Worm (Caenorhabditis elegans): Measurements from ENCODE around the gene mdt-15.

Gene mdt-15

ce11 chrIII:5843662-5844061, 10.1 kb upstream of the mdt-15 start:
- no peak for TF ChIP-seq lin-13 (GFP tag; optimal IDR thresholded peaks at IDR 0.05)
- peak in 1 of 2 experiments; percentile 39 for TF ChIP-seq unc-62 (GFP tag; optimal IDR thresholded peaks at IDR 0.05 in 1 of 2)
- no peak for TF ChIP-seq unc-62 (tag; optimal IDR thresholded peaks at IDR 0.05)
- TF ChIP-seq cey-2 (tag; optimal IDR thresholded peaks at IDR 0.05; ENCODE audit: borderline replicate concordance, insufficient read depth): no peak
- TF ChIP-seq hmg-1.1 (GFP tag; IDR thresholded peaks at IDR 0.05): 0 out of 2 replicates have a peak, but pooled peaks have one; percentile 21
- no peak for TF ChIP-seq daf-19 (GFP tag; conservative IDR thresholded peaks at IDR 0.05)
- TF ChIP-seq mep-1 (tag; optimal IDR thresholded peaks at IDR 0.05): no peak
- TF ChIP-seq T26A8.4 (GFP tag; IDR thresholded peaks at IDR 0.05): no peak
- TF ChIP-seq Y105C5A.15 (GFP tag; IDR thresholded peaks at IDR 0.05): no peak
- no peak for TF ChIP-seq nhr-11 (tag; optimal IDR thresholded peaks at IDR 0.05)

- TF ChIP-seq nhr-25 (tag; optimal IDR thresholded peaks at IDR 0.05; ENCODE audit: borderline replicate concordance, insufficient read depth) (no peak), lin-15B (tag; optimal IDR thresholded peaks at IDR 0.05) (no peak), gei-8 (GFP tag; optimal IDR thresholded peaks at IDR 0.05) (no peak), hlh-11 (tag; optimal IDR thresholded peaks at IDR 0.05) (peak; percentile 20), mxl-3 (GFP tag; optimal IDR thresholded peaks at IDR 0.05) (no peak), dve-1 (tag; optimal IDR thresholded peaks at IDR 0.05; ENCODE audit: insufficient read depth) (peak; percentile 8), cey-2 (tag; optimal IDR thresholded peaks at IDR 0.05; ENCODE audit: borderline replicate concordance, insufficient read depth) (no peak), pqm-1 (tag; optimal IDR thresholded peaks at IDR 0.05) (no peak), spr-1 (tag; optimal IDR thresholded peaks at IDR 0.05) (no peak), mes-2 (tag; optimal IDR thresholded peaks at IDR 0.05; ENCODE audit: poor library complexity, severe bottlenecking) (peak; percentile 13), fkh-10 (GFP tag; optimal IDR thresholded peaks at IDR 0.05) (peak; percentile 29), egl-43 (GFP tag; IDR thresholded peaks at IDR 0.05) (0 out of 2 replicates have a peak, but pooled peaks have one; percentile 29), nhr-42 (GFP tag; IDR thresholded peaks at IDR 0.05) (no peak), ztf-7 (tag; optimal IDR thresholded peaks at IDR 0.05) (no peak), dmd-8 (GFP tag; IDR thresholded peaks at IDR 0.05) (no peak), lsy-2 (tag; optimal IDR thresholded peaks at IDR 0.05) (peak in 1 of 2 experiments; percentile 26), ctbp-1 (GFP tag; IDR thresholded peaks at IDR 0.05) (peak; percentile 38; the same call in 1 of the 2 replicates), snpc-4 (tag; optimal IDR thresholded peaks at IDR 0.05) (no peak), daf-19 (GFP tag; conservative IDR thresholded peaks at IDR 0.05) (no peak), pha-4 (GFP tag; IDR thresholded peaks at IDR 0.05) (no peak), pha-4 (tag; optimal IDR thresholded peaks at IDR 0.05) (peak; percentile 16), skn-1 (tag; optimal IDR thresholded peaks at IDR 0.05) (no peak), nhr-11 (tag; optimal IDR thresholded peaks at IDR 0.05) (no peak), zip-11 (GFP tag; IDR thresholded peaks at IDR 0.05) (no peak), R02D3.7 (tag; optimal IDR thresholded peaks at IDR 0.05) (no peak), mep-1 (tag; optimal IDR thresholded peaks at IDR 0.05) (peak; percentile 23), rbr-2 (tag; optimal IDR thresholded peaks at IDR 0.05) (peak; percentile 20), ceh-28 (tag; optimal IDR thresholded peaks at IDR 0.05) (no peak), madf-9 (GFP tag; conservative IDR thresholded peaks at IDR 0.05) (no peak), Y75B8A.6 (GFP tag; IDR thresholded peaks at IDR 0.05) (no peak), jun-1 (tag; optimal IDR thresholded peaks at IDR 0.05) (no peak)
Measured at ce11 chrIII:5842920-5843319, 9.4 kb upstream of the mdt-15 start.

ce11 chrIII:5841676-5842075, 8.1 kb upstream of the mdt-15 start:
- no peak for TF ChIP-seq fkh-10 (GFP tag; optimal IDR thresholded peaks at IDR 0.05)
- no peak for TF ChIP-seq D1046.2 (GFP tag; IDR thresholded peaks at IDR 0.05)
- TF ChIP-seq nhr-41 (GFP tag; IDR thresholded peaks at IDR 0.05): no peak
- TF ChIP-seq aly-2 (tag; optimal IDR thresholded peaks at IDR 0.05): no peak
- TF ChIP-seq F37D6.2 (tag; optimal IDR thresholded peaks at IDR 0.05): no peak
- TF ChIP-seq nhr-76 (tag; optimal IDR thresholded peaks at IDR 0.05): no peak
- no peak for TF ChIP-seq hif-1 (tag; optimal IDR thresholded peaks at IDR 0.05)
- TF ChIP-seq gei-8 (GFP tag; optimal IDR thresholded peaks at IDR 0.05): no peak
- peak; percentile 67 for TF ChIP-seq mxl-3 (GFP tag; optimal IDR thresholded peaks at IDR 0.05)
- no peak for TF ChIP-seq duxl-1 (tag; optimal IDR thresholded peaks at IDR 0.05; ENCODE audit: poor library complexity)
- no peak for TF ChIP-seq nhr-77 (tag; optimal IDR thresholded peaks at IDR 0.05)
- TF ChIP-seq zip-2 (tag; optimal IDR thresholded peaks at IDR 0.05): no peak
- TF ChIP-seq zip-11 (GFP tag; IDR thresholded peaks at IDR 0.05): no peak
- TF ChIP-seq mes-2 (tag; optimal IDR thresholded peaks at IDR 0.05; ENCODE audit: poor library complexity, severe bottlenecking): no peak
- peak in 1 of 2 experiments; percentile 59 for TF ChIP-seq lsy-2 (tag; optimal IDR thresholded peaks at IDR 0.05)
- TF ChIP-seq snpc-4 (tag; optimal IDR thresholded peaks at IDR 0.05): no peak
- TF ChIP-seq skn-1 (tag; optimal IDR thresholded peaks at IDR 0.05): no peak
- no peak for TF ChIP-seq cey-2 (tag; optimal IDR thresholded peaks at IDR 0.05; ENCODE audit: borderline replicate concordance, insufficient read depth)
- TF ChIP-seq jun-1 (tag; optimal IDR thresholded peaks at IDR 0.05): no peak
- no peak for TF ChIP-seq lir-3 (tag; optimal IDR thresholded peaks at IDR 0.05)
- no peak for TF ChIP-seq hmg-1.1 (GFP tag; IDR thresholded peaks at IDR 0.05)
- no peak for TF ChIP-seq T20F7.1 (GFP tag; optimal IDR thresholded peaks at IDR 0.05)

Data from whole organism, L4 larva.